Worm (Caenorhabditis elegans): Measurements from ENCODE around the gene W01A11.7.

DNA sequence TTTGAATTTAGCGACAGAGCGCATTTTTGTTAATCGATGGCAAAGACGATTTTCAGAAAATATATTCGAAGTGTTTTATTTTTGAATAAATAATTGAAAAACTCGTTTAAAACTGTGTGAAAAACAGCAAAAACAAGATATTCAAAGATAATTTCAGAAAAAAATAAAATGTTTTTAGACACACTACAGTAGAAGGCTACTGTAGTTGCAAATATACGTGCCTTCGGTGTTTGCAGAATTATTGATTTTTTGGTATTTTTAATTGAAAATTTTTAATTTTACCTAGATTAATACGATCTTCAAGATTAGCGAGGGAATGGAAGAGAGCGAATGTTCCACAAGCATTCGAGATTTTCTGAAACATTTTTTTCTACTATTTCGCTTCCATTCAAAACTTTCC lies 5.4 kb upstream of the W01A11.7 start:
- TF ChIP-seq unc-62 (GFP tag; optimal IDR thresholded peaks at IDR 0.05) (no peak), nhr-2 (tag; optimal IDR thresholded peaks at IDR 0.05) (no peak), mep-1 (tag; optimal IDR thresholded peaks at IDR 0.05) (no peak), elt-1 (tag; optimal IDR thresholded peaks at IDR 0.05; ENCODE audit: borderline replicate concordance, insufficient read depth) (no peak), ztf-11 (tag; optimal IDR thresholded peaks at IDR 0.05) (no peak), nhr-237 (tag; optimal IDR thresholded peaks at IDR 0.05) (no peak)
